Worm (Caenorhabditis elegans) whole organism, L4/young adult: Measurements from ENCODE around the gene C49G7.10.

Experiments
- W03F9.2 ChIP-seq: fragments of 150-350 bp; optimal IDR thresholded peaks from 2 replicates; lab custom pipeline; 2014; ENCODE audit warnings: missing biosample characterization, missing genetic modification characterization
- dao-5 ChIP-seq: sonication (generic microtip); optimal IDR thresholded peaks from 2 replicates; lab custom pipeline; 2016; ENCODE audit warnings: missing genotype, missing genetic modification characterization, moderate library complexity, missing compliant biosample characterization
- him-1 ChIP-seq: sonication (generic microtip); optimal IDR thresholded peaks from 2 replicates; lab custom pipeline; 2016; ENCODE audit warnings: missing genotype, missing genetic modification reagents, missing genetic modification characterization, missing compliant biosample characterization

The C49G7.10 gene

ce11 chrV:4031319-4031718 is 10.5 kb downstream of the C49G7.10 start, which contains the start of gene cyp-35A4:
cyp-35A4 (plus strand) TSS chrV:4031619.
- TF ChIP-seq dao-5 (tag; lab: Kevin White, UChicago) (no peak), W03F9.2 (no peak), him-1 (tag; lab: Kevin White, UChicago) (no peak)

- TF ChIP-seq W03F9.2 = no peak
- TF ChIP-seq dao-5 (tag; lab: Kevin White, UChicago) = no peak
- no peak for TF ChIP-seq him-1 (tag; lab: Kevin White, UChicago)
Observed at ce11 chrV:4029627-4030026, 12.2 kb downstream of the C49G7.10 start.

- TF ChIP-seq him-1 (tag; lab: Kevin White, UChicago) (no peak), dao-5 (tag; lab: Kevin White, UChicago) (no peak), W03F9.2 (no peak)
Observed at ce11 chrV:4024777-4025176, 17.0 kb downstream of the C49G7.10 start, which contains the start of gene K09D9.1. K09D9.1 (plus strand) TSS chrV:4025047.

ce11 chrV:4022309-4022708 is 19.5 kb downstream of the C49G7.10 start, which contains the start of gene cyp-35A3:
cyp-35A3 (plus strand) TSS chrV:4022609.
- TF ChIP-seq W03F9.2 = no peak
- no peak for TF ChIP-seq him-1 (tag; lab: Kevin White, UChicago)
- no peak for TF ChIP-seq dao-5 (tag; lab: Kevin White, UChicago)

ce11 chrV:4021776-4022175 is 20.0 kb downstream of the C49G7.10 start, which contains the start of gene K09D9.14:
K09D9.14 (minus strand) TSS chrV:4021876.
- TF ChIP-seq W03F9.2 = no peak

- no peak for TF ChIP-seq W03F9.2
- TF ChIP-seq him-1 (tag; lab: Kevin White, UChicago) = no peak
- no peak for TF ChIP-seq dao-5 (tag; lab: Kevin White, UChicago)
Observed at ce11 chrV:4019188-4019587, 22.6 kb downstream of the C49G7.10 start, which contains the start of gene K09D9.3. K09D9.3 (plus strand) TSS chrV:4019488.

ce11 chrV:4018591-4018990 is 23.2 kb downstream of the C49G7.10 start:
- no peak for TF ChIP-seq him-1 (tag; lab: Kevin White, UChicago)
- TF ChIP-seq W03F9.2 = no peak
- no peak for TF ChIP-seq dao-5 (tag; lab: Kevin White, UChicago)

- TF ChIP-seq him-1 (tag; lab: Kevin White, UChicago) (no peak), dao-5 (tag; lab: Kevin White, UChicago) (no peak), W03F9.2 (no peak)
Observed at ce11 chrV:4016780-4017179, 25.0 kb downstream of the C49G7.10 start, which contains the start of gene srw-89. srw-89 (plus strand) TSS chrV:4017080.

ce11 chrV:4010170-4010569 is 31.7 kb downstream of the C49G7.10 start, which contains the start of gene srh-4:
srh-4 (plus strand) TSS chrV:4010470.
- TF ChIP-seq him-1 (tag; lab: Kevin White, UChicago) (no peak), dao-5 (tag; lab: Kevin White, UChicago) (no peak), W03F9.2 (no peak)

- TF ChIP-seq him-1 (tag; lab: Kevin White, UChicago) (no peak), W03F9.2 (no peak)
Observed at ce11 chrV:4007927-4008326, 33.9 kb downstream of the C49G7.10 start, which contains the start of gene srh-7. srh-7 (plus strand) TSS chrV:4008227.

- TF ChIP-seq dao-5 (tag; lab: Kevin White, UChicago) (no peak), him-1 (tag; lab: Kevin White, UChicago) (no peak), W03F9.2 (no peak)
Observed at ce11 chrV:4005219-4005618, 36.6 kb downstream of the C49G7.10 start, which contains the start of gene srh-8. srh-8 (plus strand) TSS chrV:4005519.

ce11 chrV:4004577-4004976 is 37.2 kb downstream of the C49G7.10 start:
- TF ChIP-seq him-1 (tag; lab: Kevin White, UChicago) (no peak), W03F9.2 (no peak), dao-5 (tag; lab: Kevin White, UChicago) (no peak)

- TF ChIP-seq him-1 (tag; lab: Kevin White, UChicago) (no peak), dao-5 (tag; lab: Kevin White, UChicago) (no peak), W03F9.2 (no peak)
Observed at ce11 chrV:3995838-3996237, 46.0 kb downstream of the C49G7.10 start, which contains the start of gene srx-62. srx-62 (minus strand) TSS chrV:3995938.

ce11 chrV:3994048-3994447 is 47.8 kb downstream of the C49G7.10 start, which contains the start of gene K09D9.9:
K09D9.9 (minus strand) TSS chrV:3994148.
- TF ChIP-seq W03F9.2 (no peak), him-1 (tag; lab: Kevin White, UChicago) (no peak), dao-5 (tag; lab: Kevin White, UChicago) (no peak)

- no peak for TF ChIP-seq dao-5 (tag; lab: Kevin White, UChicago)
- no peak for TF ChIP-seq him-1 (tag; lab: Kevin White, UChicago)
Observed at ce11 chrV:3992334-3992733, 49.5 kb downstream of the C49G7.10 start.
